Fruit fly (Drosophila melanogaster): Measurements from ENCODE around the gene fkh.

The fkh gene

dm6 chr3R:28627267-28627666 is 42.2 kb upstream of the fkh start:
- TF ChIP-seq CG32006 (GFP tag; optimal IDR thresholded peaks at IDR 0.05) (no peak), eg (GFP tag; IDR thresholded peaks at IDR 0.05) (no peak), CG7368 (GFP tag; optimal IDR thresholded peaks at IDR 0.05) (no peak), Smox (GFP tag; optimal IDR thresholded peaks at IDR 0.05) (no peak), Sox102F (GFP tag; optimal IDR thresholded peaks at IDR 0.05) (no peak), Eip93F (GFP tag; optimal IDR thresholded peaks at IDR 0.05) (no peak), Hr4 (GFP tag; optimal IDR thresholded peaks at IDR 0.05) (no peak), CG15336 (GFP tag; IDR thresholded peaks at IDR 0.05) (no peak), CG8119 (GFP tag; IDR thresholded peaks at IDR 0.05) (0 out of 3 replicates have a peak, but pooled peaks have one; percentile 16), svp (GFP tag) (peak; percentile 33)

- TF ChIP-seq CG10669 (GFP tag; optimal IDR thresholded peaks at IDR 0.05): peak; percentile 38
- TF ChIP-seq CG7368 (GFP tag; optimal IDR thresholded peaks at IDR 0.05): peak; percentile 28
- TF ChIP-seq dsx (GFP tag; optimal IDR thresholded peaks at IDR 0.05; ENCODE audit: poor library complexity, severe bottlenecking): peak; percentile 40
- TF ChIP-seq vri (GFP tag; optimal IDR thresholded peaks at IDR 0.05): no peak
- peak; percentile 48 for TF ChIP-seq Smox (GFP tag; optimal IDR thresholded peaks at IDR 0.05)
- TF ChIP-seq Hr4 (GFP tag; optimal IDR thresholded peaks at IDR 0.05): peak; percentile 75
- TF ChIP-seq CG6808 (GFP tag; optimal IDR thresholded peaks at IDR 0.05): peak; percentile 11
- TF ChIP-seq Hr39 (GFP tag; optimal IDR thresholded peaks at IDR 0.05): peak; percentile 43
- TF ChIP-seq Sox102F (GFP tag; optimal IDR thresholded peaks at IDR 0.05): peak; percentile 29
- TF ChIP-seq Lpt (GFP tag; optimal IDR thresholded peaks at IDR 0.05): peak; percentile 56
- peak; percentile 67 for TF ChIP-seq OdsH (GFP tag; optimal IDR thresholded peaks at IDR 0.05)
- TF ChIP-seq CG3032 (tag; optimal IDR thresholded peaks at IDR 0.05): peak; percentile 32
- peak; percentile 94 for TF ChIP-seq Eip78C (GFP tag)
- TF ChIP-seq CG16779 (tag; optimal IDR thresholded peaks at IDR 0.05): no peak
- TF ChIP-seq Hr38 (GFP tag; optimal IDR thresholded peaks at IDR 0.05): no peak
- TF ChIP-seq Eip93F (GFP tag; optimal IDR thresholded peaks at IDR 0.05): no peak
- peak; percentile 46 for TF ChIP-seq Eip75B (GFP tag; optimal IDR thresholded peaks at IDR 0.05)
- TF ChIP-seq CG6854 (GFP tag; optimal IDR thresholded peaks at IDR 0.05): no peak
- peak; percentile 58 for TF ChIP-seq pdm3 (GFP tag; optimal IDR thresholded peaks at IDR 0.05)
- TF ChIP-seq fd85E (GFP tag; optimal IDR thresholded peaks at IDR 0.05): no peak
- TF ChIP-seq CG9139 (GFP tag; optimal IDR thresholded peaks at IDR 0.05): no peak
- TF ChIP-seq Gug (GFP tag; IDR thresholded peaks at IDR 0.05): peak; percentile 55
- TF ChIP-seq CG6163 (GFP tag; IDR thresholded peaks at IDR 0.05): peak; percentile 61
- peak; percentile 20 for TF ChIP-seq CG11902 (GFP tag; optimal IDR thresholded peaks at IDR 0.05)
- TF ChIP-seq ss (GFP tag; optimal IDR thresholded peaks at IDR 0.05): peak in 1 of 2 experiments; percentile 38
- peak; percentile 66; the same call in 2 of the 3 replicates for TF ChIP-seq eg (GFP tag; IDR thresholded peaks at IDR 0.05)
- TF ChIP-seq CG8119 (GFP tag; IDR thresholded peaks at IDR 0.05): peak; percentile 59; the same call in 2 of the 3 replicates
- peak; percentile 65 for TF ChIP-seq CG11762 (GFP tag; optimal IDR thresholded peaks at IDR 0.05; ENCODE audit: insufficient read depth)
- peak; percentile 39 for TF ChIP-seq Met (GFP tag; optimal IDR thresholded peaks at IDR 0.05)
- peak; percentile 38 for TF ChIP-seq CG4318 (GFP tag; optimal IDR thresholded peaks at IDR 0.05)
- TF ChIP-seq CG3919 (GFP tag; optimal IDR thresholded peaks at IDR 0.05): peak; percentile 51
- no peak for TF ChIP-seq CG1621 (tag; optimal IDR thresholded peaks at IDR 0.05)
- no peak for TF ChIP-seq Ets21C (GFP tag; optimal IDR thresholded peaks at IDR 0.05)
- peak; percentile 21 for TF ChIP-seq topi (GFP tag; optimal IDR thresholded peaks at IDR 0.05)
- TF ChIP-seq CG6792 (GFP tag; optimal IDR thresholded peaks at IDR 0.05): peak; percentile 37
- peak; percentile 38 for TF ChIP-seq spab (GFP tag; optimal IDR thresholded peaks at IDR 0.05)
- TF ChIP-seq svp (GFP tag): peak; percentile 74
- peak; percentile 29; the same call in 1 of the 2 replicates for TF ChIP-seq CG11294 (GFP tag; IDR thresholded peaks at IDR 0.05)
- no peak for TF ChIP-seq Blimp-1 (GFP tag; optimal IDR thresholded peaks at IDR 0.05)
- TF ChIP-seq fd59A (GFP tag; optimal IDR thresholded peaks at IDR 0.05): peak; percentile 27
- peak in 1 of 2 experiments; percentile 2 for TF ChIP-seq salr (GFP tag; optimal IDR thresholded peaks at IDR 0.05)
- no peak for TF ChIP-seq fkh (GFP tag; optimal IDR thresholded peaks at IDR 0.05)
- peak; percentile 77 for TF ChIP-seq CG15336 (GFP tag; IDR thresholded peaks at IDR 0.05)
- peak; percentile 22 for TF ChIP-seq CG8319 (GFP tag; optimal IDR thresholded peaks at IDR 0.05)
- TF ChIP-seq lz (GFP tag; optimal IDR thresholded peaks at IDR 0.05): peak; percentile 32
- TF ChIP-seq cyc (GFP tag; optimal IDR thresholded peaks at IDR 0.05): peak; percentile 25
- peak; percentile 49 for TF ChIP-seq achi (GFP tag; optimal IDR thresholded peaks at IDR 0.05)
Measured at dm6 chr3R:28623564-28623963, 38.5 kb upstream of the fkh start.
